Worm (Caenorhabditis elegans) whole organism, L2 larva: ENCODE data around the gene srd-12.
A peak's percentile ranks its signal among the peaks of the same experiment; 100 is the strongest.

Source experiments
- C34F6.9 ChIP-seq: fragments of 150-350 bp; optimal IDR thresholded peaks from 2 replicates; lab custom pipeline; 2014; ENCODE audit warnings: missing biosample characterization, missing genetic modification characterization
- F13H6.1 ChIP-seq: sonication (generic microtip); optimal IDR thresholded peaks from 2 replicates; lab custom pipeline; 2016; ENCODE audit warnings: missing genetic modification characterization, missing compliant biosample characterization
- R02D3.7 ChIP-seq: fragments of 150-350 bp; optimal IDR thresholded peaks from 2 replicates; lab custom pipeline; 2014; ENCODE audit warnings: missing biosample characterization, missing genetic modification characterization
- Y55F3AM.14 ChIP-seq: fragments of 200-800 bp; sonication (Bioruptor generic); optimal IDR thresholded peaks from 2 replicates; lab custom pipeline; 2018; ENCODE audit warnings: mild to moderate bottlenecking, missing genetic modification characterization, missing compliant biosample characterization
- ZK546.5 ChIP-seq: sonication (generic microtip); optimal IDR thresholded peaks from 2 replicates; lab custom pipeline; 2017; ENCODE audit warnings: missing biosample characterization, missing genetic modification characterization
- alr-1 ChIP-seq: fragments of 150-350 bp; optimal IDR thresholded peaks from 2 replicates; lab custom pipeline; 2014; ENCODE audit warnings: missing biosample characterization, missing genetic modification characterization
- aly-2 ChIP-seq: fragments of 150-350 bp; optimal IDR thresholded peaks from 2 replicates; lab custom pipeline; 2014; ENCODE audit warnings: missing biosample characterization, missing genetic modification characterization
- ama-1 ChIP-seq: fragments of 150-350 bp; optimal IDR thresholded peaks from 2 replicates; lab custom pipeline; 2018; ENCODE audit warnings: inconsistent platforms
- blmp-1 ChIP-seq: sonication (generic microtip); optimal IDR thresholded peaks from 2 replicates; lab custom pipeline; 2017; ENCODE audit warnings: missing genetic modification characterization, mild to moderate bottlenecking, missing compliant biosample characterization, antibody characterized with exemption, moderate library complexity; ENCODE audit not compliant: insufficient read depth
- ceh-16 ChIP-seq: fragments of 150-350 bp; optimal IDR thresholded peaks from 2 replicates; lab custom pipeline; 2014; ENCODE audit warnings: missing biosample characterization, missing genetic modification characterization
- ceh-82 ChIP-seq: fragments of 150-350 bp; optimal IDR thresholded peaks from 2 replicates; lab custom pipeline; 2014; ENCODE audit warnings: missing biosample characterization, missing genetic modification characterization
- crh-2 ChIP-seq: sonication (generic microtip); optimal IDR thresholded peaks from 2 replicates; lab custom pipeline; 2017; ENCODE audit warnings: missing biosample characterization, missing genetic modification characterization
- dmd-4 ChIP-seq: sonication (generic microtip); optimal IDR thresholded peaks from 2 replicates; lab custom pipeline; 2017; ENCODE audit warnings: missing biosample characterization, missing genetic modification characterization
- egl-27 ChIP-seq: sonication (generic microtip); optimal IDR thresholded peaks from 3 replicates; lab custom pipeline; 2017; ENCODE audit warnings: missing biosample characterization, missing genetic modification reagents, missing genetic modification characterization
- elt-1 ChIP-seq: fragments of 150-350 bp; optimal IDR thresholded peaks from 2 replicates; lab custom pipeline; 2014; ENCODE audit warnings: missing biosample characterization, missing genetic modification characterization
- elt-3 ChIP-seq: sonication (generic microtip); optimal IDR thresholded peaks from 2 replicates; lab custom pipeline; 2017; ENCODE audit warnings: missing biosample characterization, missing genetic modification characterization
- fos-1 ChIP-seq: fragments of 150-350 bp; optimal IDR thresholded peaks from 2 replicates; lab custom pipeline; 2014; ENCODE audit warnings: missing biosample characterization, missing genetic modification characterization
- gmeb-1 ChIP-seq: fragments of 150-350 bp; optimal IDR thresholded peaks from 2 replicates; lab custom pipeline; 2014; ENCODE audit warnings: missing biosample characterization, missing genetic modification characterization
- lin-11 ChIP-seq: fragments of 150-350 bp; sonication (generic microtip); optimal IDR thresholded peaks from 2 replicates; lab custom pipeline; 2014; ENCODE audit warnings: missing biosample characterization, missing genetic modification characterization, inconsistent platforms, mixed read lengths
- lin-13 ChIP-seq: fragments of 150-350 bp; optimal IDR thresholded peaks from 2 replicates; lab custom pipeline; 2014; ENCODE audit warnings: missing biosample characterization, missing genetic modification reagents, missing genetic modification characterization
- lin-39 ChIP-seq: fragments of 150-350 bp; optimal IDR thresholded peaks from 2 replicates; lab custom pipeline; 2014; ENCODE audit warnings: missing biosample characterization, missing genetic modification reagents, missing genetic modification characterization
- lsy-2 ChIP-seq, 2 experiments: fragments of 150-350 bp in 1 of 2; sonication (generic microtip) in 1 of 2; optimal IDR thresholded peaks; 2 replicates each; lab custom pipeline; 2014 to 2017; ENCODE audit warnings: missing biosample characterization in 2 of 2, missing genetic modification characterization in 2 of 2
- mab-5 ChIP-seq: fragments of 150-350 bp; optimal IDR thresholded peaks from 2 replicates; lab custom pipeline; 2014; ENCODE audit warnings: missing biosample characterization, missing genetic modification characterization
- mbf-1 ChIP-seq: sonication (generic microtip); optimal IDR thresholded peaks from 2 replicates; lab custom pipeline; 2017; ENCODE audit warnings: missing biosample characterization, missing genetic modification characterization
- mdl-1 ChIP-seq, 2 experiments: fragments of 150-350 bp in 1 of 2; sonication (generic microtip) in 1 of 2; optimal IDR thresholded peaks; 2 replicates each; lab custom pipeline; 2017; ENCODE audit warnings: missing biosample characterization in 2 of 2, missing genetic modification characterization in 2 of 2
- nhr-10 ChIP-seq: sonication (generic microtip); optimal IDR thresholded peaks from 2 replicates; lab custom pipeline; 2017; ENCODE audit warnings: missing biosample characterization, missing genetic modification characterization
- nhr-11 ChIP-seq: fragments of 150-350 bp; optimal IDR thresholded peaks from 2 replicates; lab custom pipeline; 2014; ENCODE audit warnings: missing biosample characterization, missing genetic modification characterization
- nhr-12 ChIP-seq: fragments of 150-350 bp; optimal IDR thresholded peaks from 2 replicates; lab custom pipeline; 2014; ENCODE audit warnings: missing biosample characterization, missing genetic modification characterization
- nhr-129 ChIP-seq: fragments of 150-350 bp; optimal IDR thresholded peaks from 2 replicates; lab custom pipeline; 2014; ENCODE audit warnings: missing biosample characterization, missing genetic modification characterization
- nhr-21 ChIP-seq: fragments of 150-350 bp; optimal IDR thresholded peaks from 2 replicates; lab custom pipeline; 2014; ENCODE audit warnings: missing biosample characterization, missing genetic modification characterization
- nhr-23 ChIP-seq: fragments of 150-350 bp; optimal IDR thresholded peaks from 2 replicates; lab custom pipeline; 2014; ENCODE audit warnings: missing biosample characterization, missing genetic modification reagents, missing genetic modification characterization
- nhr-237 ChIP-seq: fragments of 150-350 bp; optimal IDR thresholded peaks from 2 replicates; lab custom pipeline; 2014; ENCODE audit warnings: missing biosample characterization, missing genetic modification characterization
- nhr-25 ChIP-seq: fragments of 150-350 bp; sonication (generic microtip); optimal IDR thresholded peaks from 3 replicates; lab custom pipeline; 2014; ENCODE audit warnings: missing biosample characterization, missing genetic modification characterization
- nhr-6 ChIP-seq: fragments of 150-350 bp; optimal IDR thresholded peaks from 2 replicates; lab custom pipeline; 2014; ENCODE audit warnings: missing biosample characterization, missing genetic modification characterization
- nhr-77 ChIP-seq: fragments of 150-350 bp; optimal IDR thresholded peaks from 2 replicates; lab custom pipeline; 2014; ENCODE audit warnings: missing biosample characterization, missing genetic modification characterization
- peb-1 ChIP-seq: fragments of 150-350 bp; optimal IDR thresholded peaks from 2 replicates; lab custom pipeline; 2014; ENCODE audit warnings: missing biosample characterization, missing genetic modification characterization
- sem-4 ChIP-seq: fragments of 150-350 bp; optimal IDR thresholded peaks from 2 replicates; lab custom pipeline; 2014; ENCODE audit warnings: missing biosample characterization, missing genetic modification reagents, missing genetic modification characterization
- skn-1 ChIP-seq: sonication (generic microtip); optimal IDR thresholded peaks from 2 replicates; lab custom pipeline; 2017; ENCODE audit warnings: missing biosample characterization, missing genetic modification characterization
- sma-3 ChIP-seq: sonication (generic microtip); optimal IDR thresholded peaks from 2 replicates; lab custom pipeline; 2016; ENCODE audit warnings: missing genetic modification reagents, missing genetic modification characterization, missing compliant biosample characterization
- sma-9 ChIP-seq, 2 experiments: fragments of 150-350 bp in 1 of 2; sonication (generic microtip) in 1 of 2; optimal IDR thresholded peaks; 2 replicates each; lab custom pipeline; 2014 to 2016; ENCODE audit warnings: missing genetic modification characterization in 2 of 2, mild to moderate bottlenecking in 1 of 2, missing biosample characterization in 1 of 2, missing compliant biosample characterization in 1 of 2, missing genetic modification reagents in 1 of 2, moderate library complexity in 1 of 2
- snpc-4 ChIP-seq: fragments of 150-350 bp; optimal IDR thresholded peaks from 2 replicates; lab custom pipeline; 2014; ENCODE audit warnings: missing biosample characterization, missing genetic modification characterization
- unc-39 ChIP-seq: fragments of 150-350 bp; optimal IDR thresholded peaks from 2 replicates; lab custom pipeline; 2014; ENCODE audit warnings: missing biosample characterization, missing genetic modification characterization
- unc-55 ChIP-seq: fragments of 150-350 bp; sonication (generic microtip); optimal IDR thresholded peaks from 3 replicates; lab custom pipeline; 2014; ENCODE audit warnings: missing biosample characterization, missing genetic modification reagents, missing genetic modification characterization
- unc-62 ChIP-seq: fragments of 150-350 bp; optimal IDR thresholded peaks from 2 replicates; lab custom pipeline; 2014; ENCODE audit warnings: missing biosample characterization, missing genetic modification reagents, missing genetic modification characterization
- zag-1 ChIP-seq: fragments of 150-350 bp; optimal IDR thresholded peaks from 2 replicates; lab custom pipeline; 2014; ENCODE audit warnings: missing biosample characterization, missing genetic modification characterization
- ztf-1 ChIP-seq: fragments of 200-800 bp; sonication (Bioruptor generic); conservative IDR thresholded peaks from 2 replicates; pipeline ENCODE4 v1.3.6; 2022; ENCODE audit warnings: missing genetic modification characterization, missing compliant biosample characterization
- ztf-11 ChIP-seq: sonication (generic microtip); optimal IDR thresholded peaks from 2 replicates; lab custom pipeline; 2017; ENCODE audit warnings: missing biosample characterization, missing genetic modification characterization
- ztf-4 ChIP-seq: fragments of 150-350 bp; optimal IDR thresholded peaks from 2 replicates; lab custom pipeline; 2014; ENCODE audit warnings: missing biosample characterization, missing genetic modification characterization

The srd-12 gene

DNA sequence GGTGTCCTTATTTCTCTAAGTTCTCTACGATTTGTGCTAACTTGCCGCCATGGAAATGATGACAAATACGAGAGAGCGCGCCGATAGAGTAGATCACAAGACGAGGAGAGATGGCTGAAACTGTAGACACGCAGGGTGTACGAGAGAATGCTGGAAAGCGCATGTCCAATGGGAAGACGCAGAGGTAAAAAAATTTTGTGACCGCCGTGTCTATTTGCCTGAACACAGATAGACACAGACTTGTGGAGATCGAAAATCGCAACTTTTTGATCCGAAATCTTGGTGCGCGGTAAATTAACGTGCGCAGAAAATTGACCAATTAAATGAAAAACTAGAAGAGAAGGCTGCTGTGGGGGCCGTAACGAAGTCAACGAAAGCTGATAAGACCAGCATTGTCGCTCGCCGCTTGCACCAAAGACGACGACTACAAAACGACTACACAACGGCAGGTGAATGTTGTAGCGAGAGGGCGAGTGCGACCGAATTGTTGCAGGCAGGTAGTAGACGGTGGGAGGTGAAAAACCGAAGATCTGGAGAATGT lies 27.1 kb upstream of the srd-12 start (continued):
- no peak for TF ChIP-seq nhr-23 (tag; lab: Kevin White, UChicago)
- TF ChIP-seq nhr-129 (tag; lab: Kevin White, UChicago), result peak; percentile 90
- TF ChIP-seq aly-2, result no peak
- TF ChIP-seq nhr-10, result no peak
- peak; percentile 35 for TF ChIP-seq Y55F3AM.14 (GFP tag; lab: Kevin White, UChicago)
- TF ChIP-seq blmp-1 (tag; lab: Kevin White, UChicago), result peak; percentile 59
- TF ChIP-seq, all 48 proteins: peak for 24

DNA sequence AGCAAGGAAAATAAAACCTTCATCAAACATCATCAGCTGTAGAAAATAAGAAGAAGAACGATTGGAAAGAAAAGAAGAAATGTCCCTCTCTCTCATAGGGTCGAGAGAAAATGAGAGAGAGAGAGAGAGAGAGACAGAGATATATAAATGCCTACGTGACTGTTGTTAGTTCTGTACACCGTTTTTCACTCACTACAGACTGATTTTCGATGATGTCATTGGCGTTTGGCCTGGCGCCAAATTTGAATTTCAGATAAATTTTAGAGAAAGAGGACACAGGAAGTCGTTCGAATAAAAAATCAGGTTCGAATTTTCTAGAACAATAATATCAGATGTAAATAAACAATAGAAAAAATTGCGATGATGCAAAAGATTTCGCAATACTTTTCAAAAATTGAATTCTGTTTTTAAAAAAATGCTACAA lies 25.9 kb upstream of the srd-12 start:
- TF ChIP-seq nhr-10 (no peak), nhr-237 (no peak), ceh-82 (tag; lab: Kevin White, UChicago) (no peak), mbf-1 (tag; lab: Kevin White, UChicago) (no peak), mab-5 (no peak), skn-1 (peak; percentile 92), crh-2 (tag; lab: Kevin White, UChicago) (peak; percentile 77), aly-2 (no peak), nhr-25 (peak; percentile 91), ZK546.5 (no peak), lsy-2 (tag; optimal IDR thresholded peaks at IDR 0.05; lab: Kevin White, UChicago) (peak in 1 of 2 experiments; percentile 73), ceh-16 (tag; lab: Kevin White, UChicago) (no peak), ama-1 (lab: Kevin White, UChicago) (no peak), nhr-6 (tag; lab: Kevin White, UChicago) (peak; percentile 77), ztf-4 (tag; lab: Kevin White, UChicago) (peak; percentile 85), C34F6.9 (tag; lab: Kevin White, UChicago) (peak; percentile 73), lin-13 (GFP tag; lab: Kevin White, UChicago) (peak; percentile 62), blmp-1 (tag; lab: Kevin White, UChicago) (peak; percentile 53), alr-1 (no peak), unc-55 (GFP tag; lab: Kevin White, UChicago) (no peak), nhr-129 (tag; lab: Kevin White, UChicago) (peak; percentile 82), peb-1 (tag; lab: Kevin White, UChicago) (no peak), F13H6.1 (tag; lab: Kevin White, UChicago) (peak; percentile 56), ztf-11 (no peak), elt-3 (tag; lab: Kevin White, UChicago) (no peak), nhr-12 (tag; lab: Kevin White, UChicago) (no peak), sem-4 (peak; percentile 41), ztf-1 (GFP tag; lab: Robert Waterston, UW) (no peak), unc-39 (tag; lab: Kevin White, UChicago) (no peak), nhr-21 (tag; lab: Kevin White, UChicago) (peak; percentile 72), sma-9 (GFP tag; optimal IDR thresholded peaks at IDR 0.05; lab: Kevin White, UChicago) (peak; percentile 91), sma-9 (tag; optimal IDR thresholded peaks at IDR 0.05; lab: Kevin White, UChicago) (no peak), lin-39 (tag; lab: Kevin White, UChicago) (no peak), gmeb-1 (tag; lab: Kevin White, UChicago) (peak; percentile 80), nhr-11 (tag; lab: Kevin White, UChicago) (no peak), unc-62 (no peak), fos-1 (tag; lab: Kevin White, UChicago) (peak; percentile 61), egl-27 (peak; percentile 45), mdl-1 (tag; optimal IDR thresholded peaks at IDR 0.05; lab: Kevin White, UChicago) (no peak), R02D3.7 (tag; lab: Kevin White, UChicago) (no peak), snpc-4 (tag; lab: Kevin White, UChicago) (no peak), nhr-77 (tag; lab: Kevin White, UChicago) (no peak), elt-1 (tag; lab: Kevin White, UChicago) (no peak), dmd-4 (tag; lab: Kevin White, UChicago) (no peak), zag-1 (tag; lab: Kevin White, UChicago) (no peak), Y55F3AM.14 (GFP tag; lab: Kevin White, UChicago) (no peak), nhr-23 (tag; lab: Kevin White, UChicago) (no peak), sma-3 (GFP tag; lab: Kevin White, UChicago) (peak; percentile 69), lin-11 (tag; lab: Kevin White, UChicago) (no peak)
